Worm (Caenorhabditis elegans) whole organism, L1 larva: ENCODE results near the gene tbx-41.

Experiments used
- C16A3.4 ChIP-seq: fragments of 150-350 bp; optimal IDR thresholded peaks from 2 replicates; lab custom pipeline; 2014; ENCODE audit warnings: missing biosample characterization, missing genetic modification characterization
- Y116A8C.19 ChIP-seq: sonication (generic microtip); optimal IDR thresholded peaks from 2 replicates; lab custom pipeline; 2016; ENCODE audit warnings: missing compliant biosample characterization, missing genetic modification characterization, borderline replicate concordance
- blmp-1 ChIP-seq: fragments of 150-350 bp; optimal IDR thresholded peaks from 2 replicates; lab custom pipeline; 2014; ENCODE audit warnings: missing biosample characterization, missing genetic modification characterization
- ceh-63 ChIP-seq: fragments of 200-800 bp; sonication (Bioruptor generic); optimal IDR thresholded peaks from 2 replicates; lab custom pipeline; 2018; ENCODE audit warnings: mild to moderate bottlenecking, missing genetic modification characterization, missing compliant biosample characterization
- ceh-8 ChIP-seq: fragments of 200-800 bp; sonication (Bioruptor generic); optimal IDR thresholded peaks from 2 replicates; lab custom pipeline; 2018; ENCODE audit warnings: mild to moderate bottlenecking, missing genetic modification characterization, moderate library complexity, missing compliant biosample characterization
- dsc-1 ChIP-seq: sonication (generic microtip); optimal IDR thresholded peaks from 2 replicates; lab custom pipeline; 2016; ENCODE audit warnings: mild to moderate bottlenecking, missing genetic modification characterization, missing compliant biosample characterization
- efl-1 ChIP-seq, 4 experiments: fragments of 150-350 bp; optimal IDR thresholded peaks in 3 of 4; peaks in 1 of 4; 1 replicate in 1 of 4; 2 replicates in 3 of 4; lab custom pipeline; 2014; ENCODE audit warnings: missing biosample characterization in 2 of 4, missing genetic modification characterization in 2 of 4, missing genetic modification reagents in 2 of 4
- egl-13 ChIP-seq: sonication (generic microtip); optimal IDR thresholded peaks from 2 replicates; lab custom pipeline; 2016; ENCODE audit warnings: missing genotype, missing genetic modification reagents, missing genetic modification characterization, missing compliant biosample characterization
- elt-2 ChIP-seq: sonication (generic microtip); optimal IDR thresholded peaks from 2 replicates; lab custom pipeline; 2016; ENCODE audit warnings: missing genetic modification characterization, mild to moderate bottlenecking, inconsistent platforms, missing compliant biosample characterization, missing genetic modification reagents
- elt-3 ChIP-seq, 6 experiments: fragments of 150-350 bp in 1 of 6; sonication (generic microtip); optimal IDR thresholded peaks; 2 replicates each; lab custom pipeline; 2017 to 2018; ENCODE audit warnings: missing biosample characterization in 6 of 6, missing genetic modification characterization in 6 of 6, inconsistent platforms in 1 of 6
- ets-5 ChIP-seq: fragments of 200-800 bp; sonication (Bioruptor generic); IDR thresholded peaks from 2 replicates; pipeline ENCODE4 v1.3.6; 2022; ENCODE audit warnings: missing genetic modification characterization, missing compliant biosample characterization
- fkh-10 ChIP-seq: sonication (generic microtip); optimal IDR thresholded peaks from 2 replicates; lab custom pipeline; 2017; ENCODE audit warnings: missing biosample characterization, missing genetic modification reagents, missing genetic modification characterization
- fkh-4 ChIP-seq: sonication (generic microtip); optimal IDR thresholded peaks from 2 replicates; lab custom pipeline; 2016; ENCODE audit warnings: missing compliant biosample characterization, missing genetic modification characterization, borderline replicate concordance
- fos-1 ChIP-seq: fragments of 150-350 bp; optimal IDR thresholded peaks from 2 replicates; lab custom pipeline; 2014; ENCODE audit warnings: missing biosample characterization, missing genetic modification characterization
- hlh-17 ChIP-seq: fragments of 200-800 bp; sonication (Bioruptor generic); optimal IDR thresholded peaks from 2 replicates; lab custom pipeline; 2018; ENCODE audit warnings: missing genetic modification characterization, mild to moderate bottlenecking, missing compliant biosample characterization, moderate library complexity, borderline replicate concordance
- hlh-4 ChIP-seq: sonication (generic microtip); optimal IDR thresholded peaks from 2 replicates; lab custom pipeline; 2016; ENCODE audit warnings: mild to moderate bottlenecking, missing genetic modification characterization, missing compliant biosample characterization
- hpl-2 ChIP-seq: fragments of 150-350 bp; optimal IDR thresholded peaks from 2 replicates; lab custom pipeline; 2014; ENCODE audit warnings: missing biosample characterization, missing genetic modification reagents, missing genetic modification characterization
- jun-1 ChIP-seq: fragments of 150-350 bp; optimal IDR thresholded peaks from 2 replicates; lab custom pipeline; 2014; ENCODE audit warnings: missing biosample characterization, missing genetic modification reagents, missing genetic modification characterization
- lin-15B ChIP-seq: fragments of 150-350 bp; sonication (generic microtip); optimal IDR thresholded peaks from 3 replicates; lab custom pipeline; 2014; ENCODE audit warnings: missing biosample characterization, missing genetic modification characterization
- lin-35 ChIP-seq, 2 experiments: fragments of 150-350 bp; optimal IDR thresholded peaks; 2 replicates each; lab custom pipeline; 2014; ENCODE audit warnings: missing biosample characterization in 2 of 2, missing genetic modification characterization in 2 of 2, missing genetic modification reagents in 2 of 2
- lsy-2 ChIP-seq, 2 experiments: fragments of 150-350 bp; optimal IDR thresholded peaks; 2 replicates each; lab custom pipeline; 2014; ENCODE audit warnings: missing biosample characterization in 2 of 2, missing genetic modification characterization in 2 of 2
- mab-9 ChIP-seq: fragments of 200-800 bp; sonication (Bioruptor generic); IDR thresholded peaks from 2 replicates; pipeline ENCODE4 v1.3.6; 2022; ENCODE audit warnings: missing genetic modification reagents, missing genetic modification characterization, missing compliant biosample characterization
- mdl-1 ChIP-seq, 2 experiments: fragments of 150-350 bp; optimal IDR thresholded peaks; 2 replicates each; lab custom pipeline; 2014 to 2017; ENCODE audit warnings: missing biosample characterization in 2 of 2, missing genetic modification characterization in 2 of 2, inconsistent platforms in 1 of 2
- nhr-12 ChIP-seq: sonication (generic microtip); optimal IDR thresholded peaks from 2 replicates; lab custom pipeline; 2017; ENCODE audit warnings: missing biosample characterization, missing genetic modification characterization
- nhr-237 ChIP-seq: fragments of 150-350 bp; optimal IDR thresholded peaks from 2 replicates; lab custom pipeline; 2014; ENCODE audit warnings: missing biosample characterization, missing genetic modification characterization
- nhr-76 ChIP-seq: sonication (generic microtip); optimal IDR thresholded peaks from 2 replicates; lab custom pipeline; 2017; ENCODE audit warnings: missing biosample characterization, missing genetic modification characterization
- nhr-77 ChIP-seq: fragments of 150-350 bp; optimal IDR thresholded peaks from 2 replicates; lab custom pipeline; 2014; ENCODE audit warnings: missing biosample characterization, missing genetic modification characterization
- nhr-85 ChIP-seq: sonication (generic microtip); peaks from one replicate; lab custom pipeline; 2016; ENCODE audit warnings: missing genetic modification characterization, inconsistent platforms, missing compliant biosample characterization
- pag-3 ChIP-seq: sonication (generic microtip); optimal IDR thresholded peaks from 2 replicates; lab custom pipeline; 2017; ENCODE audit warnings: missing genetic modification characterization, mild to moderate bottlenecking, missing compliant biosample characterization, antibody characterized with exemption, borderline replicate concordance; ENCODE audit not compliant: insufficient read depth
- sup-37 ChIP-seq: fragments of 200-800 bp; sonication (Bioruptor generic); optimal IDR thresholded peaks from 2 replicates; lab custom pipeline; 2018; ENCODE audit warnings: mild to moderate bottlenecking, missing genetic modification characterization, missing compliant biosample characterization
- unc-130 ChIP-seq: fragments of 150-350 bp; optimal IDR thresholded peaks from 2 replicates; lab custom pipeline; 2017; ENCODE audit warnings: missing biosample characterization, missing genetic modification characterization, inconsistent platforms
- unc-62 ChIP-seq: fragments of 150-350 bp; optimal IDR thresholded peaks from 2 replicates; lab custom pipeline; 2014; ENCODE audit warnings: missing biosample characterization, missing genetic modification reagents, missing genetic modification characterization
- unc-98 ChIP-seq: fragments of 200-800 bp; sonication (Bioruptor generic); IDR thresholded peaks from 2 replicates; pipeline ENCODE4 v1.3.6; 2022; ENCODE audit warnings: missing genetic modification characterization, missing compliant biosample characterization
- zip-4 ChIP-seq: fragments of 200-800 bp; sonication (Bioruptor generic); optimal IDR thresholded peaks from 2 replicates; lab custom pipeline; 2018; ENCODE audit warnings: mild to moderate bottlenecking, missing genetic modification characterization, moderate library complexity, missing compliant biosample characterization
- ztf-11 ChIP-seq, 2 experiments: sonication (generic microtip); optimal IDR thresholded peaks; 2 replicates each; lab custom pipeline; 2016 to 2017; ENCODE audit warnings: missing genetic modification characterization in 2 of 2, missing biosample characterization in 1 of 2, missing compliant biosample characterization in 1 of 2
- ztf-4 ChIP-seq: fragments of 150-350 bp; optimal IDR thresholded peaks from 2 replicates; lab custom pipeline; 2014; ENCODE audit warnings: missing biosample characterization, missing genetic modification characterization

The tbx-41 gene

DNA sequence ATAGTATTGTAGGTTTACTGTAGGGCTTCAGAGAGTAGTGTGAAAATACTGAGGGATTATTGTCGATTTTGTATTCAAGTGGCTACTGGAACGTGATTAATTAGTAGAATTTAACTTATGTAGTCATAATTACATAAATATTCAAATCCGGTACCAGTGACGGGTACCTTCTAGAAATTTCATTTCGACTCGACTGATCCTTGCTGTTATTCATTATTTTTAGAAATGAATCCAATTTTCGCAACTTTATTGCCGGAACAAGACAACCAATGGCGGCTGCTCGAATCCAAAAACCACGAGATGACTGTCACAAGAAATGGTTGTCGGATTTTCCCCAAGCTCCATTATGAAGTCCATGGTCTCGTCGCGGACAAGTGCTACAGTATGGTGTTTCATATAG lies at the start of gene tbx-41:
Gene tbx-41, plus strand, starts transcription at position 301 of the 400 bp plus-strand sequence.
- TF ChIP-seq mdl-1 (tag; optimal IDR thresholded peaks at IDR 0.05; lab: Kevin White, UChicago) (no peak), hlh-17 (GFP tag; lab: Kevin White, UChicago) (no peak), Y116A8C.19 (no peak), lsy-2 (tag; optimal IDR thresholded peaks at IDR 0.05; lab: Kevin White, UChicago) (no peak), nhr-237 (tag; lab: Kevin White, UChicago) (no peak), pag-3 (no peak), jun-1 (tag; lab: Kevin White, UChicago) (no peak)
- TF ChIP-seq, all 84 proteins: peak for 0

DNA sequence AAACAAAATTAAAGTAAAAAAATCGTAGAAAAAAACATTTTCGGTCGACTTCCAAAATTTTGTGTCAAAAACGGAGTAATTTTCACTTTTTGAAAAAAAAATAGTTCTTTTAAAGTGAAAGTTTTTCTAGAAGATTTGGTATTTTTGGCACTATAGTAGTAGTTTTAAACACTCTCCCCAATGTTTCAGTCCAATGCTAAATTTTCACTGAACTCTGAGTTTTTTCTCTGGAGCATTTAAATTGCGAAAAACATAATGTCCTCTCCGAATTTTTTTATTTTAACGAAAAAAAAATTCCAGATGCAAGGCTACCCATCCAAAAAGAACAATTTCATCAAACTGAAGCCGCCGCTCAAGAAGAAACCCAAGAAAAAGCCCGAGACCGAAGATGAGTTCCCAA lies 48.9 kb upstream of the tbx-41 start, which contains the start of gene C14E2.7:
Gene C14E2.7, plus strand, starts transcription at position 301 of the 400 bp plus-strand sequence.
- TF ChIP-seq zip-4 (GFP tag; lab: Kevin White, UChicago) (no peak), ztf-4 (tag; lab: Kevin White, UChicago) (no peak), hlh-4 (tag; lab: Kevin White, UChicago) (no peak), nhr-76 (no peak), fkh-4 (tag; lab: Kevin White, UChicago) (no peak), lin-15B (no peak), ceh-63 (GFP tag; lab: Kevin White, UChicago) (no peak), blmp-1 (tag; lab: Kevin White, UChicago) (no peak), ceh-8 (GFP tag; lab: Kevin White, UChicago) (no peak), ztf-11 (tag; optimal IDR thresholded peaks at IDR 0.05; lab: Kevin White, UChicago) (no peak)

- TF ChIP-seq nhr-85 (tag; lab: Kevin White, UChicago), result no peak
- no peak for TF ChIP-seq efl-1 (optimal IDR thresholded peaks at IDR 0.05; lab: Kevin White, UChicago)
- no peak for TF ChIP-seq efl-1 (GFP tag; optimal IDR thresholded peaks at IDR 0.05 in 1 of 2; lab: Kevin White, UChicago)
- TF ChIP-seq egl-13 (tag; lab: Kevin White, UChicago), result no peak
- TF ChIP-seq elt-3 (tag; optimal IDR thresholded peaks at IDR 0.05; lab: Kevin White, UChicago), result no peak
- TF ChIP-seq C16A3.4, result no peak
- no peak for TF ChIP-seq nhr-12 (tag; lab: Kevin White, UChicago)
- no peak for TF ChIP-seq sup-37 (GFP tag; lab: Kevin White, UChicago)
- no peak for TF ChIP-seq hpl-2 (GFP tag; lab: Kevin White, UChicago)
- no peak for TF ChIP-seq nhr-76
These were observed 43.8 kb upstream of the tbx-41 start, which contains the start of gene C14E2.4 for ce11 chrX:1821235-1821634. Gene C14E2.4 (minus strand): TSS chrX:1821335.

DNA sequence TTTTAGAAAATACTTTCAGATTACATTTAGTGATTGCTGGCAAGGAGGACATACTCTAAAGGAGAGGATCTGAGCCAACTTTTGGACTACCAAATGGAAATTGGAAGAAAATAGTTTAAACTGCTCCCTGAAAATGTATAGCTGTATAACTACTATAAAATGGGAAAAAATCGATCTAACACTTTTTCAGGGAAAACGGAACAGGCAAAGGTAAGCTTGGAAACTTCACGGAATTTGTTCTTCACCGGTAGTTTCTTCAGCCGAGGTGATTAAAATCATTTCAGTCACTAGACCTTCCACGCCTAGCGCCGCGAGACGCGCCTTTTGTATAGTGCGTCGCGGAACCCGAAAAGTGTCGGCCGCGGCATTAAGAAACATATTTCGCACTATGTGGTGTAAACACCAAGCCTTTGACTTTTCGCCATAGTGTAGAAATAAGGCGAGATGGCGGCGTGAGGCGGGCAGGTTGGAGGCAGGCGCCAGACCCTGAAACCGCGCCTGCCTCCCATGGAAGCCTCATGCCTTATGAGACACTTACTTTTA lies 39.7 kb upstream of the tbx-41 start, which contains the start of gene C14E2.5:
Gene C14E2.5, minus strand, starts transcription at position 51 of the 543 bp plus-strand sequence.
- TF ChIP-seq ceh-8 (GFP tag; lab: Kevin White, UChicago) (no peak), unc-98 (no peak), elt-3 (tag; optimal IDR thresholded peaks at IDR 0.05; lab: Kevin White, UChicago) (no peak), hlh-4 (tag; lab: Kevin White, UChicago) (no peak), nhr-237 (tag; lab: Kevin White, UChicago) (no peak), unc-62 (GFP tag; lab: Kevin White, UChicago) (no peak), fos-1 (tag; lab: Kevin White, UChicago) (no peak)

DNA sequence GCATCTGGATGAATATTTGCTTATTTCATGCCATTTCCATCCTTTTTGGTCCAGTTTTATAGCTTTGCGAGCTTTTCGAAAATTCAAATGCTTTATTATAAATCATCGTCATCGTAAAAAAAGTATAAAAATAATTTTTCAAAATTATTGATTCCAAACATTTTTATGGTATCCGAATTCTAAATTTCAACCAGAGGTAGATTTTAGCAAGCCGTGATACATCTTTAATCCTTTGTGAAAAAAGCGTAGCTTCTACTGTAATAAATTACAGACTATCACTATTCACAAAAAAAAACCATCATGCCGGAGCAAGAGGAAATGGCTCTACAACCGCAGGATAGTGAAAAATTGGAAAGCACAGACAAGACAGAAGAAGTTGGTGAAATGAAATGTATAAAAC lies 38.9 kb upstream of the tbx-41 start, which contains the start of gene C14E2.1:
Gene C14E2.1, plus strand, starts transcription at position 301 of the 400 bp plus-strand sequence.
- TF ChIP-seq ets-5 (GFP tag; lab: Robert Waterston, UW), result no peak
- TF ChIP-seq nhr-77, result no peak
- no peak for TF ChIP-seq unc-130 (tag; lab: Kevin White, UChicago)
- no peak for TF ChIP-seq fkh-10
- TF ChIP-seq mab-9 (GFP tag; lab: Robert Waterston, UW), result no peak
- TF ChIP-seq lsy-2 (tag; optimal IDR thresholded peaks at IDR 0.05; lab: Kevin White, UChicago), result no peak
- no peak for TF ChIP-seq jun-1 (tag; lab: Kevin White, UChicago)
- TF ChIP-seq elt-2 (tag; lab: Kevin White, UChicago), result no peak
- no peak for TF ChIP-seq lin-35 (GFP tag; optimal IDR thresholded peaks at IDR 0.05; lab: Kevin White, UChicago)
- TF ChIP-seq C16A3.4, result no peak
- no peak for TF ChIP-seq blmp-1 (tag; lab: Kevin White, UChicago)
- TF ChIP-seq dsc-1, result no peak
